Worm (Caenorhabditis elegans) whole organism, L2 larva: ENCODE data around the gene wnk-1.

ENCODE experiments used
- C34F6.9 ChIP-seq: fragments of 150-350 bp; optimal IDR thresholded peaks from 2 replicates; lab custom pipeline; 2014; ENCODE audit warnings: missing biosample characterization, missing genetic modification characterization
- F13H6.1 ChIP-seq: sonication (generic microtip); optimal IDR thresholded peaks from 2 replicates; lab custom pipeline; 2016; ENCODE audit warnings: missing genetic modification characterization, missing compliant biosample characterization
- R02D3.7 ChIP-seq: fragments of 150-350 bp; optimal IDR thresholded peaks from 2 replicates; lab custom pipeline; 2014; ENCODE audit warnings: missing biosample characterization, missing genetic modification characterization
- Y55F3AM.14 ChIP-seq: fragments of 200-800 bp; sonication (Bioruptor generic); optimal IDR thresholded peaks from 2 replicates; lab custom pipeline; 2018; ENCODE audit warnings: mild to moderate bottlenecking, missing genetic modification characterization, missing compliant biosample characterization
- alr-1 ChIP-seq: fragments of 150-350 bp; optimal IDR thresholded peaks from 2 replicates; lab custom pipeline; 2014; ENCODE audit warnings: missing biosample characterization, missing genetic modification characterization
- ama-1 ChIP-seq: fragments of 150-350 bp; optimal IDR thresholded peaks from 2 replicates; lab custom pipeline; 2018; ENCODE audit warnings: inconsistent platforms
- blmp-1 ChIP-seq: sonication (generic microtip); optimal IDR thresholded peaks from 2 replicates; lab custom pipeline; 2017; ENCODE audit warnings: missing genetic modification characterization, mild to moderate bottlenecking, missing compliant biosample characterization, antibody characterized with exemption, moderate library complexity; ENCODE audit not compliant: insufficient read depth
- ceh-82 ChIP-seq: fragments of 150-350 bp; optimal IDR thresholded peaks from 2 replicates; lab custom pipeline; 2014; ENCODE audit warnings: missing biosample characterization, missing genetic modification characterization
- crh-2 ChIP-seq: sonication (generic microtip); optimal IDR thresholded peaks from 2 replicates; lab custom pipeline; 2017; ENCODE audit warnings: missing biosample characterization, missing genetic modification characterization
- dmd-4 ChIP-seq: sonication (generic microtip); optimal IDR thresholded peaks from 2 replicates; lab custom pipeline; 2017; ENCODE audit warnings: missing biosample characterization, missing genetic modification characterization
- egl-27 ChIP-seq: sonication (generic microtip); optimal IDR thresholded peaks from 3 replicates; lab custom pipeline; 2017; ENCODE audit warnings: missing biosample characterization, missing genetic modification reagents, missing genetic modification characterization
- elt-3 ChIP-seq: sonication (generic microtip); optimal IDR thresholded peaks from 2 replicates; lab custom pipeline; 2017; ENCODE audit warnings: missing biosample characterization, missing genetic modification characterization
- fos-1 ChIP-seq: fragments of 150-350 bp; optimal IDR thresholded peaks from 2 replicates; lab custom pipeline; 2014; ENCODE audit warnings: missing biosample characterization, missing genetic modification characterization
- lin-11 ChIP-seq: fragments of 150-350 bp; sonication (generic microtip); optimal IDR thresholded peaks from 2 replicates; lab custom pipeline; 2014; ENCODE audit warnings: missing biosample characterization, missing genetic modification characterization, inconsistent platforms, mixed read lengths
- lin-13 ChIP-seq: fragments of 150-350 bp; optimal IDR thresholded peaks from 2 replicates; lab custom pipeline; 2014; ENCODE audit warnings: missing biosample characterization, missing genetic modification reagents, missing genetic modification characterization
- lin-39 ChIP-seq: fragments of 150-350 bp; optimal IDR thresholded peaks from 2 replicates; lab custom pipeline; 2014; ENCODE audit warnings: missing biosample characterization, missing genetic modification reagents, missing genetic modification characterization
- lsy-2 ChIP-seq, 2 experiments: fragments of 150-350 bp in 1 of 2; sonication (generic microtip) in 1 of 2; optimal IDR thresholded peaks; 2 replicates each; lab custom pipeline; 2014 to 2017; ENCODE audit warnings: missing biosample characterization in 2 of 2, missing genetic modification characterization in 2 of 2
- mab-5 ChIP-seq: fragments of 150-350 bp; optimal IDR thresholded peaks from 2 replicates; lab custom pipeline; 2014; ENCODE audit warnings: missing biosample characterization, missing genetic modification characterization
- mbf-1 ChIP-seq: sonication (generic microtip); optimal IDR thresholded peaks from 2 replicates; lab custom pipeline; 2017; ENCODE audit warnings: missing biosample characterization, missing genetic modification characterization
- mdl-1 ChIP-seq, 2 experiments: fragments of 150-350 bp in 1 of 2; sonication (generic microtip) in 1 of 2; optimal IDR thresholded peaks; 2 replicates each; lab custom pipeline; 2017; ENCODE audit warnings: missing biosample characterization in 2 of 2, missing genetic modification characterization in 2 of 2
- nhr-11 ChIP-seq: fragments of 150-350 bp; optimal IDR thresholded peaks from 2 replicates; lab custom pipeline; 2014; ENCODE audit warnings: missing biosample characterization, missing genetic modification characterization
- nhr-129 ChIP-seq: fragments of 150-350 bp; optimal IDR thresholded peaks from 2 replicates; lab custom pipeline; 2014; ENCODE audit warnings: missing biosample characterization, missing genetic modification characterization
- nhr-21 ChIP-seq: fragments of 150-350 bp; optimal IDR thresholded peaks from 2 replicates; lab custom pipeline; 2014; ENCODE audit warnings: missing biosample characterization, missing genetic modification characterization
- nhr-23 ChIP-seq: fragments of 150-350 bp; optimal IDR thresholded peaks from 2 replicates; lab custom pipeline; 2014; ENCODE audit warnings: missing biosample characterization, missing genetic modification reagents, missing genetic modification characterization
- nhr-25 ChIP-seq: fragments of 150-350 bp; sonication (generic microtip); optimal IDR thresholded peaks from 3 replicates; lab custom pipeline; 2014; ENCODE audit warnings: missing biosample characterization, missing genetic modification characterization
- nhr-6 ChIP-seq: fragments of 150-350 bp; optimal IDR thresholded peaks from 2 replicates; lab custom pipeline; 2014; ENCODE audit warnings: missing biosample characterization, missing genetic modification characterization
- nhr-77 ChIP-seq: fragments of 150-350 bp; optimal IDR thresholded peaks from 2 replicates; lab custom pipeline; 2014; ENCODE audit warnings: missing biosample characterization, missing genetic modification characterization
- peb-1 ChIP-seq: fragments of 150-350 bp; optimal IDR thresholded peaks from 2 replicates; lab custom pipeline; 2014; ENCODE audit warnings: missing biosample characterization, missing genetic modification characterization
- sem-4 ChIP-seq: fragments of 150-350 bp; optimal IDR thresholded peaks from 2 replicates; lab custom pipeline; 2014; ENCODE audit warnings: missing biosample characterization, missing genetic modification reagents, missing genetic modification characterization
- sma-9 ChIP-seq, 2 experiments: fragments of 150-350 bp in 1 of 2; sonication (generic microtip) in 1 of 2; optimal IDR thresholded peaks; 2 replicates each; lab custom pipeline; 2014 to 2016; ENCODE audit warnings: missing genetic modification characterization in 2 of 2, mild to moderate bottlenecking in 1 of 2, missing biosample characterization in 1 of 2, missing compliant biosample characterization in 1 of 2, missing genetic modification reagents in 1 of 2, moderate library complexity in 1 of 2
- snpc-4 ChIP-seq: fragments of 150-350 bp; optimal IDR thresholded peaks from 2 replicates; lab custom pipeline; 2014; ENCODE audit warnings: missing biosample characterization, missing genetic modification characterization
- unc-39 ChIP-seq: fragments of 150-350 bp; optimal IDR thresholded peaks from 2 replicates; lab custom pipeline; 2014; ENCODE audit warnings: missing biosample characterization, missing genetic modification characterization
- unc-55 ChIP-seq: fragments of 150-350 bp; sonication (generic microtip); optimal IDR thresholded peaks from 3 replicates; lab custom pipeline; 2014; ENCODE audit warnings: missing biosample characterization, missing genetic modification reagents, missing genetic modification characterization
- zag-1 ChIP-seq: fragments of 150-350 bp; optimal IDR thresholded peaks from 2 replicates; lab custom pipeline; 2014; ENCODE audit warnings: missing biosample characterization, missing genetic modification characterization
- ztf-1 ChIP-seq: fragments of 200-800 bp; sonication (Bioruptor generic); conservative IDR thresholded peaks from 2 replicates; pipeline ENCODE4 v1.3.6; 2022; ENCODE audit warnings: missing genetic modification characterization, missing compliant biosample characterization
- ztf-11 ChIP-seq: sonication (generic microtip); optimal IDR thresholded peaks from 2 replicates; lab custom pipeline; 2017; ENCODE audit warnings: missing biosample characterization, missing genetic modification characterization
- ztf-4 ChIP-seq: fragments of 150-350 bp; optimal IDR thresholded peaks from 2 replicates; lab custom pipeline; 2014; ENCODE audit warnings: missing biosample characterization, missing genetic modification characterization

Gene wnk-1

ce11 chrIV:9199148-9199938 is 560 bp upstream of the wnk-1 start:
- TF ChIP-seq ceh-82 (tag; lab: Kevin White, UChicago) = no peak
- TF ChIP-seq mab-5 (tag; lab: Kevin White, UChicago) = no peak
- TF ChIP-seq alr-1 (tag; lab: Kevin White, UChicago) = no peak
- no peak for TF ChIP-seq unc-39 (tag; lab: Kevin White, UChicago)
- TF ChIP-seq nhr-23 (tag; lab: Kevin White, UChicago) = no peak
- TF ChIP-seq crh-2 (tag; lab: Kevin White, UChicago) = no peak
- no peak for TF ChIP-seq ztf-1 (GFP tag; lab: Robert Waterston, UW)
- TF ChIP-seq fos-1 (tag; lab: Kevin White, UChicago) = peak; percentile 24

DNA sequence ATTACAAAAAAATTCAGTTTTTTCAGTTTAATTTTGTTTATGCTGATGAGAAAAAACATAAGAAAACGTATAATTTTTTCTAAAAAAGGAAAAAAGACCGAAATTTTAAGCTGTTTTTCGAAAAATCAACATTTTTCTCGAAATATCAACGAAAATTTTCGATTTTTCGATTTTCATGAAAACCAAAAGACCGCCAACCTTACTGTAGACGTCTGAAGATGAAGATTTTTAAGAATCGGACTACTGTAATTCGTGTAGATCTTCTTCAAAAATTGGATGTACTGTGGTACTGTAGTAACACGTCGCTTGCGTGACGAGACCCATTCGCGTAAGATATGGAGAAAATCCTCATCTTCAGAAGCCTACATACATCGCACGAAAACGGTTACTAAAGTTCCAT is 10.9 kb downstream of the wnk-1 start:
- no peak for TF ChIP-seq lin-39 (tag; lab: Kevin White, UChicago)
- TF ChIP-seq sma-9 (GFP tag; optimal IDR thresholded peaks at IDR 0.05; lab: Kevin White, UChicago) = no peak
- TF ChIP-seq sma-9 (tag; optimal IDR thresholded peaks at IDR 0.05; lab: Kevin White, UChicago) = no peak
- TF ChIP-seq lin-13 (GFP tag; lab: Kevin White, UChicago) = no peak
- TF ChIP-seq ama-1 (lab: Kevin White, UChicago) = no peak

DNA sequence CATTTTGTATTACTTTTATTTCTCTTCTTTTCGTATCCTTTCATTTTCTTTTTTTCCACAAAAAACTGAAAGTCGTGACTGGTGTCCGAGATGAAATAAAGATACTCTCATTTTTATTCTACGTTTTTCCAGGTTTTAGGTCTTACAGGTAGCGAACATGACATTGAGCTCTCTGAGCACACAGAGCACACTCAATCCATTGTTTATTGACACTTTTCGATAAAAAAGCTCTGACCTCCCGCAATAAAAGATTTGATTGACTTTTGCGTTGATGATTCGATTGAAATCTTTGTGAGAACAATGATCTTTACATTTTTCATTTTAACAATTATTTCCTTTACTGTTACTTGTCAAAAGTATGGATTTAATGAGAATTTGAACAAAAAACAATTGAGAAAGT is 12.2 kb downstream of the wnk-1 start, which contains the start of gene C46C2.6:
TSS of gene C46C2.6 (plus strand) at position 301 of the 400 bp plus-strand sequence.
- TF ChIP-seq lsy-2 (tag; optimal IDR thresholded peaks at IDR 0.05; lab: Kevin White, UChicago) = no peak
- no peak for TF ChIP-seq Y55F3AM.14 (GFP tag; lab: Kevin White, UChicago)
- peak; percentile 10 for TF ChIP-seq ztf-4 (tag; lab: Kevin White, UChicago)

ce11 chrIV:9214823-9215222 is 14.9 kb downstream of the wnk-1 start:
- TF ChIP-seq ama-1 (lab: Kevin White, UChicago) (no peak), alr-1 (tag; lab: Kevin White, UChicago) (no peak), R02D3.7 (tag; lab: Kevin White, UChicago) (no peak), blmp-1 (tag; lab: Kevin White, UChicago) (no peak), ztf-11 (no peak), mbf-1 (tag; lab: Kevin White, UChicago) (no peak), sem-4 (no peak), egl-27 (tag; lab: Kevin White, UChicago) (no peak), C34F6.9 (tag; lab: Kevin White, UChicago) (no peak), nhr-25 (tag; lab: Kevin White, UChicago) (no peak), mdl-1 (tag; optimal IDR thresholded peaks at IDR 0.05; lab: Kevin White, UChicago) (no peak), unc-55 (GFP tag; lab: Kevin White, UChicago) (no peak), lin-13 (GFP tag; lab: Kevin White, UChicago) (no peak), peb-1 (tag; lab: Kevin White, UChicago) (no peak), nhr-6 (tag; lab: Kevin White, UChicago) (no peak), nhr-11 (no peak), fos-1 (tag; lab: Kevin White, UChicago) (no peak)

ce11 chrIV:9215824-9216223 is 15.9 kb downstream of the wnk-1 start:
- TF ChIP-seq lin-11 (tag; lab: Kevin White, UChicago) (no peak), unc-55 (GFP tag; lab: Kevin White, UChicago) (peak; percentile 24)
- TF ChIP-seq, all 48 proteins: peak for 1

- TF ChIP-seq sem-4 (peak; percentile 66), dmd-4 (tag; lab: Kevin White, UChicago) (no peak), crh-2 (tag; lab: Kevin White, UChicago) (peak; percentile 63), lsy-2 (tag; optimal IDR thresholded peaks at IDR 0.05; lab: Kevin White, UChicago) (peak in 1 of 2 experiments; percentile 66), snpc-4 (tag; lab: Kevin White, UChicago) (peak; percentile 7), ztf-1 (GFP tag; lab: Robert Waterston, UW) (no peak), sma-9 (GFP tag; optimal IDR thresholded peaks at IDR 0.05; lab: Kevin White, UChicago) (peak; percentile 73), sma-9 (tag; optimal IDR thresholded peaks at IDR 0.05; lab: Kevin White, UChicago) (no peak), mdl-1 (tag; optimal IDR thresholded peaks at IDR 0.05; lab: Kevin White, UChicago) (peak; percentile 79 to 89), nhr-77 (tag; lab: Kevin White, UChicago) (no peak), nhr-129 (tag; lab: Kevin White, UChicago) (peak; percentile 60), F13H6.1 (peak; percentile 27), egl-27 (tag; lab: Kevin White, UChicago) (peak; percentile 28), mab-5 (tag; lab: Kevin White, UChicago) (peak; percentile 25), nhr-21 (no peak), unc-55 (GFP tag; lab: Kevin White, UChicago) (peak; percentile 55), zag-1 (tag; lab: Kevin White, UChicago) (peak; percentile 64), C34F6.9 (tag; lab: Kevin White, UChicago) (peak; percentile 76), elt-3 (no peak), lin-11 (tag; lab: Kevin White, UChicago) (peak; percentile 39)
- TF ChIP-seq, all 48 proteins: peak for 14
These were observed 16.5 kb downstream of the wnk-1 start for ce11 chrIV:9216437-9216836.
